Worm (Caenorhabditis elegans): Measurements from ENCODE around the gene M03E7.3.
"Not testable (repeated sequence)": the region's sequence is repeated elsewhere in the genome, so short reads cannot be mapped to it uniquely, and the experiment has no call there.

Gene M03E7.3

DNA sequence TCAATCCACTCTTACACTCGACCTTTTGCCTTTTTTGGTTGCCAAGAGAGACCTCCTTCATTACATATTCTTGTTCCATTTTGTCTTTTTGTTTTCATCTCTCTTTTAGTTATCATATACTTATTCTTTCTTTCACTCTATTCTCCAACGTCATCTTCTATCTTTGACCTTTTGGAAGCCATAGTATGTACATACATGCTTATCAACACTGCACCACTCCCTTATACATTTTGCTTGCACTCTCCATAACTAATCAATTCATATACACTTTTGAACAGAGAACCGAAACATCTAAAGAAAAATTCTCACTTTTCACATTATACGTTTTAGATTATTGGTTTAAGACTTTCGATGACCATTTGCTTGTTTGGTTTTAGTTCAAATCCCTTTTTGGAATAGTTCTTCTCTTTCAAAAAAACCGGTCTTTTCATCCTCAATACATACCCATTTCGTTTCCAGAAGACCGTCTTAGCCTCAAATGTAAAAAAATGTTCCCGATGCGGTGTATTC lies 39.2 kb downstream of the M03E7.3 start, which contains the start of gene hex-2:
Gene hex-2, plus strand, starts transcription at position 460 of the 510 bp plus-strand sequence.
- TF ChIP-seq B0310.2 (tag; optimal IDR thresholded peaks at IDR 0.05) (no peak), hnd-1 (tag; optimal IDR thresholded peaks at IDR 0.05) (no peak), F13C5.2 (tag; optimal IDR thresholded peaks at IDR 0.05) (no peak), scrt-1 (GFP tag; IDR thresholded peaks at IDR 0.05) (no peak), ama-1 (optimal IDR thresholded peaks at IDR 0.05) (no peak), sea-1 (GFP tag; conservative IDR thresholded peaks at IDR 0.05) (no peak), ceh-36 (tag; optimal IDR thresholded peaks at IDR 0.05) (no peak), hmbx-1 (tag; optimal IDR thresholded peaks at IDR 0.05) (no peak), flt-1 (GFP tag; IDR thresholded peaks at IDR 0.05) (no peak), ceh-13 (GFP tag; optimal IDR thresholded peaks at IDR 0.05) (no peak), aly-1 (tag; optimal IDR thresholded peaks at IDR 0.05) (no peak), tbx-37 (GFP tag; conservative IDR thresholded peaks at IDR 0.05) (no peak), hmg-4 (GFP tag; optimal IDR thresholded peaks at IDR 0.05) (no peak), pes-1 (GFP tag; IDR thresholded peaks at IDR 0.05) (no peak), ets-7 (tag; optimal IDR thresholded peaks at IDR 0.05) (no peak), tbx-11 (GFP tag; IDR thresholded peaks at IDR 0.05) (no peak), tra-4 (tag; optimal IDR thresholded peaks at IDR 0.05) (no peak)

DNA sequence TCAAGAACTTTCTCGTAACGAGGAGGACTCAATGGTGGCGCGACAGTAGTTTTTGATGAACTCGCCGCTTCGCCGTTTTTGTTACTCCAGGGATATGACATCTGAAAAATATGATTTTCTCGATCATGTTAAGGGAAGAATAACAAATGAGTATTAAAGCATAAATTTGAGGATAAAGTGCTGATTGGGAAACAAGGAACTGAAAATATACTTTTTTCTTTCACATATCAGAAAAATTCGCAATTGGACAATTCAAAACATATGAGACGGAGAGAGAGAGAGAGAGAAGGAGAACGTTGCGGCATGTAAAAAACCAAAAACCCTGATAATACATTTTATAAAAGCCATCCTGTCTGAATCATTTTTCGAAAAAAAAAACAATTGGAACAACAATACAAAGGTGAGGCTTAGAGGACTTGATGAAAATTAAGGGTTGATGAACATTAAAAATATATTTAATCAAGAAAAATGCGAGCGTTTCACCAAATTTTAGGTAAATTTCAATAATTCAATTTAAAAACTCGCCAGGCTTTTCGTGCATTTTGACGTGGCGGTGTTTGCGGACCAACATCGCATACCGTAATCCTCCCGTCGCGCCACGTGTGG lies 45.9 kb downstream of the M03E7.3 start, which contains the start of the genes mut-14 and C14C11.2:
Gene mut-14, minus strand, starts transcription at position 101 of the 606 bp plus-strand sequence.
Gene C14C11.2, plus strand, starts transcription at position 556 of the 606 bp plus-strand sequence.
- TF ChIP-seq scrt-1 (GFP tag; IDR thresholded peaks at IDR 0.05) = no peak
- no peak for TF ChIP-seq ceh-13 (GFP tag; optimal IDR thresholded peaks at IDR 0.05)
- TF ChIP-seq ama-1 (optimal IDR thresholded peaks at IDR 0.05) = no peak
- no peak for TF ChIP-seq F13C5.2 (tag; optimal IDR thresholded peaks at IDR 0.05)

DNA sequence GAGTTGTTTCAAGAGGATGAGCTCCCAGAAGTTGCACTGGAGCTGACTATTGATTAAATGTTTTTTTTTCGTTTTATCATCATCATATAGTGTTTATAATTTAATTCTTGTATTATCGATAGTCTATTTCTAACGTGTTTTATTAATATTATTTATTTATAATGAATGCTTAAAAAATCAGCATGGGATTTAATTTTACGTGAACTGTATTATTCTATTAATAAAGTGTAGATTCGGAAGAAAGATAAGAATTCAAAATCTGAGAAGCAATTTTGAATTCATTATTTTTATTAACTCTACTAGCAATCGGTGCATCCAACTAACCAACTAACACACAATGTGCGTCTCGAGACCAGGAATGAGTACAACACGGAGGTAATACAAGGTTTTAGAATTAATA lies 48.5 kb downstream of the M03E7.3 start, which contains the start of gene C14C11.1:
Gene C14C11.1, plus strand, starts transcription at position 301 of the 400 bp plus-strand sequence.
- not testable (repeated sequence) for TF ChIP-seq tra-4 (tag; optimal IDR thresholded peaks at IDR 0.05); ceh-13 (GFP tag; optimal IDR thresholded peaks at IDR 0.05); ets-7 (tag; optimal IDR thresholded peaks at IDR 0.05)

Data from whole organism, early embryonic.